Fruit fly (Drosophila melanogaster) whole organism, embryonic: ENCODE results near the gene AcCoAS.

Experiments used
- Abd-B ChIP-seq: fragments of 200-800 bp; sonication (Bioruptor generic); optimal IDR thresholded peaks from 2 replicates; lab custom pipeline; 2018; ENCODE audit warnings: missing biosample characterization, mild to moderate bottlenecking, missing genetic modification characterization, moderate library complexity
- Asciz ChIP-seq: fragments of 200-800 bp; sonication (Bioruptor generic); optimal IDR thresholded peaks from 2 replicates; lab custom pipeline; 2017; ENCODE audit warnings: missing biosample characterization, mild to moderate bottlenecking, missing genetic modification characterization, missing genetic modification reagents
- Blimp-1 ChIP-seq: fragments of 200-800 bp; sonication (Bioruptor generic); optimal IDR thresholded peaks from 3 replicates; lab custom pipeline; 2018; ENCODE audit warnings: missing biosample characterization, missing genetic modification characterization, mild to moderate bottlenecking, moderate library complexity, missing genetic modification reagents
- CG12071 ChIP-seq: fragments of 200-800 bp; sonication (Bioruptor generic); optimal IDR thresholded peaks from 3 replicates; lab custom pipeline; 2018; ENCODE audit warnings: missing biosample characterization, mild to moderate bottlenecking, missing genetic modification characterization
- CG14710 ChIP-seq: fragments of 200-800 bp; sonication (Bioruptor generic); optimal IDR thresholded peaks from 3 replicates; lab custom pipeline; 2019; ENCODE audit warnings: missing biosample characterization, mild to moderate bottlenecking, missing genetic modification characterization, moderate library complexity
- CG1529 ChIP-seq: fragments of 200-800 bp; sonication (Bioruptor generic); optimal IDR thresholded peaks from 3 replicates; lab custom pipeline; 2018; ENCODE audit warnings: missing biosample characterization, missing genetic modification characterization
- CG15601 ChIP-seq: fragments of 200-800 bp; sonication (Bioruptor generic); optimal IDR thresholded peaks from 3 replicates; lab custom pipeline; 2019; ENCODE audit warnings: missing biosample characterization, mild to moderate bottlenecking, missing genetic modification characterization, moderate library complexity
- CG17359 ChIP-seq: fragments of 200-800 bp; sonication (Bioruptor generic); optimal IDR thresholded peaks from 3 replicates; lab custom pipeline; 2018; ENCODE audit warnings: missing biosample characterization, mild to moderate bottlenecking, missing genetic modification characterization, moderate library complexity
- CG17829 ChIP-seq: fragments of 200-800 bp; optimal IDR thresholded peaks from 2 replicates; lab custom pipeline; 2019; ENCODE audit warnings: missing biosample characterization, mild to moderate bottlenecking, missing genetic modification characterization, moderate library complexity
- CG2116 ChIP-seq: fragments of 200-800 bp; sonication (Bioruptor generic); optimal IDR thresholded peaks from 3 replicates; lab custom pipeline; 2018; ENCODE audit warnings: missing biosample characterization, mild to moderate bottlenecking, missing genetic modification characterization
- CG2678 ChIP-seq: fragments of 200-800 bp; sonication (Bioruptor generic); optimal IDR thresholded peaks from 3 replicates; lab custom pipeline; 2019; ENCODE audit warnings: missing biosample characterization, mild to moderate bottlenecking, missing genetic modification characterization, moderate library complexity
- CG2875 ChIP-seq: fragments of 200-800 bp; sonication (Bioruptor generic); optimal IDR thresholded peaks from 2 replicates; lab custom pipeline; 2017; ENCODE audit warnings: missing biosample characterization, mild to moderate bottlenecking, missing genetic modification characterization, missing genetic modification reagents
- CG30020 ChIP-seq: fragments of 200-800 bp; optimal IDR thresholded peaks from 2 replicates; lab custom pipeline; 2019; ENCODE audit warnings: missing biosample characterization, mild to moderate bottlenecking, missing genetic modification characterization, moderate library complexity
- CG32772 ChIP-seq: fragments of 200-800 bp; sonication (Bioruptor generic); IDR thresholded peaks from 2 replicates; pipeline ENCODE4 v1.3.6; 2022; ENCODE audit warnings: missing biosample characterization, missing genetic modification characterization
- CG4707 ChIP-seq: fragments of 200-800 bp; sonication (Bioruptor generic); optimal IDR thresholded peaks from 2 replicates; lab custom pipeline; 2018; ENCODE audit warnings: missing biosample characterization, mild to moderate bottlenecking, missing genetic modification characterization, moderate library complexity
- CG4730 ChIP-seq: fragments of 200-800 bp; sonication (Bioruptor generic); IDR thresholded peaks from 2 replicates; pipeline ENCODE4 v1.3.6; 2022; ENCODE audit warnings: missing biosample characterization, missing genetic modification characterization
- CG5180 ChIP-seq: fragments of 200-800 bp; sonication (Bioruptor generic); optimal IDR thresholded peaks from 3 replicates; lab custom pipeline; 2017; ENCODE audit warnings: missing biosample characterization, missing genetic modification characterization, mild to moderate bottlenecking, moderate library complexity, missing genetic modification reagents
- CG6254 ChIP-seq: fragments of 200-800 bp; sonication (Bioruptor generic); optimal IDR thresholded peaks from 3 replicates; lab custom pipeline; 2017; ENCODE audit warnings: mild to moderate bottlenecking, missing biosample characterization, missing genetic modification reagents, missing genetic modification characterization
- CG6689 ChIP-seq: fragments of 200-800 bp; sonication (Bioruptor generic); IDR thresholded peaks from 2 replicates; pipeline ENCODE4 v1.3.6; 2022; ENCODE audit warnings: missing biosample characterization, missing genetic modification characterization
- CG8765 ChIP-seq: fragments of 200-800 bp; sonication (Bioruptor generic); IDR thresholded peaks from 2 replicates; pipeline ENCODE4 v1.3.6; 2022; ENCODE audit warnings: missing biosample characterization, missing genetic modification characterization
- CG9437 ChIP-seq: fragments of 200-800 bp; sonication (Bioruptor generic); optimal IDR thresholded peaks from 2 replicates; lab custom pipeline; 2018; ENCODE audit warnings: missing biosample characterization, mild to moderate bottlenecking, missing genetic modification characterization
- CG9727 ChIP-seq: fragments of 200-800 bp; sonication (Bioruptor generic); optimal IDR thresholded peaks from 3 replicates; lab custom pipeline; 2017; ENCODE audit warnings: missing biosample characterization, mild to moderate bottlenecking, missing genetic modification characterization
- CTCF ChIP-seq: fragments of 200-800 bp; sonication (Bioruptor generic); optimal IDR thresholded peaks from 2 replicates; lab custom pipeline; 2017; ENCODE audit warnings: missing biosample characterization, mild to moderate bottlenecking, missing genetic modification characterization, moderate library complexity
- Drgx ChIP-seq: fragments of 200-800 bp; sonication (Bioruptor generic); IDR thresholded peaks from 2 replicates; pipeline ENCODE4 v1.3.6; 2022; ENCODE audit warnings: missing biosample characterization, missing genetic modification characterization
- HLH3B ChIP-seq: fragments of 200-800 bp; sonication (Bioruptor generic); IDR thresholded peaks from 2 replicates; pipeline ENCODE4 v1.3.6; 2022; ENCODE audit warnings: missing biosample characterization, missing genetic modification characterization
- HLHmδ ChIP-seq: fragments of 200-800 bp; sonication (Bioruptor generic); optimal IDR thresholded peaks from 2 replicates; lab custom pipeline; 2018; ENCODE audit warnings: missing biosample characterization, mild to moderate bottlenecking, missing genetic modification characterization, moderate library complexity
- Med ChIP-seq: fragments of 200-800 bp; sonication (Bioruptor generic); peaks from one replicate; lab custom pipeline; 2016; ENCODE audit warnings: missing biosample characterization, missing genetic modification characterization, mild to moderate bottlenecking, inconsistent platforms, moderate library complexity
- Mes4 ChIP-seq: fragments of 200-800 bp; sonication (Bioruptor generic); optimal IDR thresholded peaks from 2 replicates; lab custom pipeline; 2016; ENCODE audit warnings: missing biosample characterization, missing genetic modification characterization
- Nf-YB ChIP-seq: fragments of 200-800 bp; sonication (Bioruptor generic); optimal IDR thresholded peaks from 3 replicates; lab custom pipeline; 2019; ENCODE audit warnings: missing biosample characterization, mild to moderate bottlenecking, missing genetic modification characterization, moderate library complexity
- Pdp1 ChIP-seq, 2 experiments: fragments of 200-800 bp; sonication (Bioruptor generic); optimal IDR thresholded peaks; 3 replicates each; lab custom pipeline; 2016; ENCODE audit warnings: missing biosample characterization in 2 of 2, missing genetic modification characterization in 2 of 2, mild to moderate bottlenecking in 1 of 2, moderate library complexity in 1 of 2
- Xbp1 ChIP-seq: fragments of 200-800 bp; sonication (Bioruptor generic); optimal IDR thresholded peaks from 3 replicates; lab custom pipeline; 2016; ENCODE audit warnings: missing biosample characterization, mild to moderate bottlenecking, missing genetic modification characterization
- cg ChIP-seq: fragments of 200-800 bp; sonication (Bioruptor generic); optimal IDR thresholded peaks from 3 replicates; lab custom pipeline; 2019; ENCODE audit warnings: missing biosample characterization, mild to moderate bottlenecking, missing genetic modification characterization, moderate library complexity
- ci ChIP-seq: fragments of 200-800 bp; sonication (Bioruptor generic); IDR thresholded peaks from 3 replicates; pipeline ENCODE4 v1.3.6; 2022; ENCODE audit warnings: missing biosample characterization, missing genetic modification characterization
- crol ChIP-seq: fragments of 200-800 bp; sonication (Bioruptor generic); IDR thresholded peaks from 2 replicates; pipeline ENCODE4 v1.3.6; 2022; ENCODE audit warnings: missing biosample characterization, missing genetic modification characterization
- eve ChIP-seq, 2 experiments: fragments of >200 bp; optimal IDR thresholded peaks; 2 replicates each; lab custom pipeline; 2017; ENCODE audit warnings: missing biosample characterization in 2 of 2, missing genetic modification characterization in 2 of 2
- fd96Cb ChIP-seq: fragments of 200-800 bp; sonication (Bioruptor generic); optimal IDR thresholded peaks from 2 replicates; lab custom pipeline; 2018; ENCODE audit warnings: missing biosample characterization, mild to moderate bottlenecking, missing genetic modification characterization, moderate library complexity
- jumu ChIP-seq: fragments of 200-800 bp; sonication (Bioruptor generic); optimal IDR thresholded peaks from 3 replicates; lab custom pipeline; 2016; ENCODE audit warnings: missing biosample characterization, missing genetic modification characterization
- ranshi ChIP-seq: fragments of 200-800 bp; sonication (Bioruptor generic); IDR thresholded peaks from 2 replicates; pipeline ENCODE4 v1.3.6; 2022; ENCODE audit warnings: missing biosample characterization, missing genetic modification characterization

Gene AcCoAS

dm6 chr3L:21259257-21259656, 20.8 kb downstream of the AcCoAS start (continued):
- TF ChIP-seq Xbp1 (peak; percentile 22), Nf-YB (GFP tag; lab: Kevin White, UChicago) (no peak), CG4707 (GFP tag; lab: Kevin White, UChicago) (peak; percentile 21), Blimp-1 (GFP tag; lab: Kevin White, UChicago) (peak; percentile 77), ci (peak; percentile 34; the same call in 2 of the 3 replicates), CG4730 (GFP tag; lab: Robert Waterston, UW) (0 out of 2 replicates have a peak, but pooled peaks have one; percentile 8), CG15601 (tag; lab: Kevin White, UChicago) (peak; percentile 23), CG1529 (peak; percentile 34), Asciz (GFP tag; lab: Kevin White, UChicago) (peak; percentile 40), CG6689 (GFP tag; lab: Robert Waterston, UW) (peak; percentile 36; the same call in 1 of the 2 replicates), CG9437 (GFP tag; lab: Kevin White, UChicago) (no peak), CG2678 (tag; lab: Kevin White, UChicago) (peak; percentile 18), HLHmδ (GFP tag; lab: Kevin White, UChicago) (peak; percentile 32), fd96Cb (tag; lab: Kevin White, UChicago) (peak; percentile 14), HLH3B (GFP tag; lab: Robert Waterston, UW) (peak; percentile 34; the same call in 1 of the 2 replicates), eve (GFP tag; optimal IDR thresholded peaks at IDR 0.05; lab: Kevin White, UChicago) (peak in 1 of 2 experiments; percentile 30), CG2116 (no peak), cg (GFP tag; lab: Kevin White, UChicago) (peak; percentile 26), CG6254 (GFP tag; lab: Kevin White, UChicago) (peak; percentile 9), CG32772 (peak; percentile 13; the same call in 1 of the 2 replicates), CG5180 (peak; percentile 24), CG9727 (GFP tag; lab: Kevin White, UChicago) (no peak), jumu (GFP tag; lab: Kevin White, UChicago) (peak; percentile 3), Drgx (peak; percentile 41), Mes4 (GFP tag; lab: Kevin White, UChicago) (no peak), ranshi (no peak), CG14710 (tag; lab: Kevin White, UChicago) (peak; percentile 4), Pdp1 (GFP tag; optimal IDR thresholded peaks at IDR 0.05; lab: Kevin White, UChicago) (peak in 1 of 2 experiments; percentile 38), crol (GFP tag; lab: Robert Waterston, UW) (peak; percentile 32; the same call in 1 of the 2 replicates), CG12071 (peak; percentile 3), CG2875 (GFP tag; lab: Kevin White, UChicago) (peak; percentile 19), CG17829 (tag; lab: Kevin White, UChicago) (no peak), Abd-B (GFP tag; lab: Kevin White, UChicago) (no peak), CTCF (GFP tag; lab: Kevin White, UChicago) (no peak), CG8765 (GFP tag; lab: Robert Waterston, UW) (no peak), Med (GFP tag; lab: Kevin White, UChicago) (peak; percentile 62), CG17359 (peak; percentile 43)
- TF ChIP-seq, all 482 proteins: peak for 61

DNA sequence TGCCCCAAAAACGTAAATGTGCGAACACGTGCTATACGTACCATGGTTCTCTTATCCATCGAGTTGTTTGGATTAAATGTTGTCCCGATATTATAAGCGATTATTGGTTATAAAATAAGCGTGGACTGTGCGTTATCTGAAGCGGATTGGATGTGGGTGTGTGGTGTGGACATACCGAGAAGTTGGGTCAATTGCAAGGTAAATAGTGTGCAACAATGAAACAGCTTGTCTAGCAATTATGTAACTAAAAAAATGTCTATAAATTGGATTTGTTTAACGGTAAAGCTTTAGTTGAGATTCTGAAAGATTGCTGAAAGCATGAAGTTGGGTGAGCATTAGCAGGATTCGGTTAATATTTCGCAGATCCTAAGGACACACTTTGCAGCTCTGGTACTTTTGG, 22.3 kb downstream of the AcCoAS start, which contains the start of gene CG43218:
CG43218 (plus strand) TSS at position 290 of the 400 bp plus-strand sequence.
- TF ChIP-seq Pdp1 (GFP tag; optimal IDR thresholded peaks at IDR 0.05; lab: Kevin White, UChicago) (peak in 1 of 2 experiments; percentile 69), CG30020 (tag; lab: Kevin White, UChicago) (no peak), eve (GFP tag; optimal IDR thresholded peaks at IDR 0.05; lab: Kevin White, UChicago) (peak in 1 of 2 experiments; percentile 7)
- TF ChIP-seq, all 482 proteins: peak for 2
